Fruit fly (Drosophila melanogaster) whole organism: ENCODE measurements around the gene CG5969.

Experiments
- CG8478 ChIP-seq: fragments of >200 bp; optimal IDR thresholded peaks from 2 replicates; lab custom pipeline; 2018; ENCODE audit warnings: inconsistent platforms
- EcR ChIP-seq, 2 experiments: fragments of >200 bp; optimal IDR thresholded peaks; 2 replicates each; lab custom pipeline; 2017; ENCODE audit warnings: missing biosample characterization in 2 of 2, missing genetic modification characterization in 2 of 2, missing genetic modification reagents in 2 of 2
- pan ChIP-seq: fragments of >200 bp; optimal IDR thresholded peaks from 2 replicates; lab custom pipeline; 2017
- psq ChIP-seq: fragments of >200 bp; optimal IDR thresholded peaks from 2 replicates; lab custom pipeline; 2017

dm6 chr3L:20493417-20494261, 20.1 kb downstream of the CG5969 start:
- no peak for TF ChIP-seq EcR (GFP tag; optimal IDR thresholded peaks at IDR 0.05; lab: Kevin White, UChicago)
- no peak for TF ChIP-seq CG8478
- TF ChIP-seq pan (lab: Kevin White, UChicago), result no peak
- TF ChIP-seq psq (lab: Kevin White, UChicago), result no peak
